Fruit fly (Drosophila melanogaster): Measurements from ENCODE around the gene CG14427.

- TF ChIP-seq CG7045 (GFP tag; optimal IDR thresholded peaks at IDR 0.05) (no peak), kay (GFP tag; ENCODE audit: borderline replicate concordance) (no peak), CG5204 (GFP tag; optimal IDR thresholded peaks at IDR 0.05) (no peak), CG14711 (tag; optimal IDR thresholded peaks at IDR 0.05) (no peak), CG1620 (GFP tag; optimal IDR thresholded peaks at IDR 0.05) (no peak), tj (GFP tag; optimal IDR thresholded peaks at IDR 0.05) (no peak), bab1 (GFP tag; optimal IDR thresholded peaks at IDR 0.05) (no peak), CG33017 (tag; optimal IDR thresholded peaks at IDR 0.05) (no peak), CG7101 (tag; optimal IDR thresholded peaks at IDR 0.05) (no peak), Mnt (GFP tag; optimal IDR thresholded peaks at IDR 0.05) (no peak), cic (GFP tag; optimal IDR thresholded peaks at IDR 0.05) (no peak), Crg-1 (GFP tag; optimal IDR thresholded peaks at IDR 0.05) (no peak), cnc (optimal IDR thresholded peaks at IDR 0.05) (no peak), pad (GFP tag; optimal IDR thresholded peaks at IDR 0.05) (no peak)
These were observed 39.2 kb upstream of the CG14427 start for dm6 chrX:7001135-7001769.
